Fruit fly (Drosophila melanogaster): ENCODE results near the gene dco.
A peak's percentile ranks its signal among the peaks of the same experiment; 100 is the strongest.

dco gene

dm6 chr3R:31064653-31065322 is 3.8 kb upstream of the dco start, which contains the start of gene Sox100B (continued):
- TF ChIP-seq CG17612 (GFP tag; IDR thresholded peaks at IDR 0.05) (no peak), Side (GFP tag; optimal IDR thresholded peaks at IDR 0.05) (no peak), kah (GFP tag; optimal IDR thresholded peaks at IDR 0.05) (no peak), CG12104 (GFP tag; optimal IDR thresholded peaks at IDR 0.05) (peak; percentile 32), PHDP (tag; optimal IDR thresholded peaks at IDR 0.05) (peak; percentile 54), CG3407 (GFP tag; optimal IDR thresholded peaks at IDR 0.05) (peak; percentile 41), CG32532 (GFP tag; IDR thresholded peaks at IDR 0.05) (peak; percentile 29; the same call in 1 of the 2 replicates), CG18262 (tag; optimal IDR thresholded peaks at IDR 0.05) (peak; percentile 89), stc (GFP tag; IDR thresholded peaks at IDR 0.05) (0 out of 2 replicates have a peak, but pooled peaks have one; percentile 54), Hr39 (optimal IDR thresholded peaks at IDR 0.05) (no peak), en (GFP tag; optimal IDR thresholded peaks at IDR 0.05) (no peak), fd3F (GFP tag; optimal IDR thresholded peaks at IDR 0.05) (no peak), toy (GFP tag; IDR thresholded peaks at IDR 0.05) (0 out of 2 replicates have a peak, but pooled peaks have one; percentile 43), NC2α (GFP tag; optimal IDR thresholded peaks at IDR 0.05) (no peak), Jarid2 (GFP tag; optimal IDR thresholded peaks at IDR 0.05) (peak; percentile 14), CG4424 (GFP tag; optimal IDR thresholded peaks at IDR 0.05) (peak; percentile 64), crol (GFP tag; IDR thresholded peaks at IDR 0.05) (peak; percentile 76), Oaz (GFP tag; IDR thresholded peaks at IDR 0.05) (no peak), CG6683 (GFP tag; optimal IDR thresholded peaks at IDR 0.05) (no peak), CG3847 (GFP tag; IDR thresholded peaks at IDR 0.05) (0 out of 2 replicates have a peak, but pooled peaks have one; percentile 32), CG13624 (GFP tag; optimal IDR thresholded peaks at IDR 0.05) (no peak), CG16813 (GFP tag; IDR thresholded peaks at IDR 0.05; ENCODE audit: partially characterized antibody) (no peak), trh (GFP tag; optimal IDR thresholded peaks at IDR 0.05) (no peak), CG7372 (GFP tag; IDR thresholded peaks at IDR 0.05) (no peak; the same call in 1 of the 2 replicates), CG17385 (GFP tag; optimal IDR thresholded peaks at IDR 0.05) (peak; percentile 36), CG4854 (GFP tag; optimal IDR thresholded peaks at IDR 0.05) (no peak), gt (GFP tag; IDR thresholded peaks at IDR 0.05) (peak; percentile 36; the same call in 1 of the 2 replicates), Sox100B (GFP tag; optimal IDR thresholded peaks at IDR 0.05) (peak; percentile 78), Gug (GFP tag; IDR thresholded peaks at IDR 0.05) (peak; percentile 22; the same call in 1 of the 4 replicates), CG1647 (GFP tag; optimal IDR thresholded peaks at IDR 0.05) (no peak), CG2199 (GFP tag; IDR thresholded peaks at IDR 0.05) (peak; percentile 15; the same call in 1 of the 3 replicates), ssp (GFP tag; IDR thresholded peaks at IDR 0.05) (peak; percentile 53), CG32767 (GFP tag; IDR thresholded peaks at IDR 0.05) (no peak), CG12236 (GFP tag; optimal IDR thresholded peaks at IDR 0.05) (no peak), Adf1 (GFP tag; IDR thresholded peaks at IDR 0.05) (no peak), CG15696 (tag; optimal IDR thresholded peaks at IDR 0.05) (peak; percentile 96), CG17361 (GFP tag; IDR thresholded peaks at IDR 0.05) (peak; percentile 75), sna (GFP tag; IDR thresholded peaks at IDR 0.05; ENCODE audit: partially characterized antibody) (no peak), CG3726 (GFP tag; IDR thresholded peaks at IDR 0.05) (no peak), nerfin-2 (GFP tag; IDR thresholded peaks at IDR 0.05; ENCODE audit: partially characterized antibody) (no peak), CG8089 (GFP tag; optimal IDR thresholded peaks at IDR 0.05) (no peak), az2 (GFP tag; optimal IDR thresholded peaks at IDR 0.05) (peak; percentile 65), Atf-2 (GFP tag; optimal IDR thresholded peaks at IDR 0.05) (peak; percentile 21), CG15011 (GFP tag; optimal IDR thresholded peaks at IDR 0.05) (peak; percentile 2), luna (GFP tag; optimal IDR thresholded peaks at IDR 0.05) (no peak), CG9932 (GFP tag; IDR thresholded peaks at IDR 0.05) (0 out of 2 replicates have a peak, but pooled peaks have one; percentile 13), CG6254 (GFP tag; optimal IDR thresholded peaks at IDR 0.05) (peak; percentile 56), CG10543 (GFP tag; optimal IDR thresholded peaks at IDR 0.05) (peak; percentile 24), ewg (GFP tag; optimal IDR thresholded peaks at IDR 0.05) (peak; percentile 35), CG10462 (GFP tag; optimal IDR thresholded peaks at IDR 0.05) (peak; percentile 26), repo (GFP tag; optimal IDR thresholded peaks at IDR 0.05) (no peak)
